Fruit fly (Drosophila melanogaster): Measurements from ENCODE around the gene Srp72.

- TF ChIP-seq CG8478 (optimal IDR thresholded peaks at IDR 0.05) (no peak), CTCF (optimal IDR thresholded peaks at IDR 0.05) (no peak)
These were observed 37.6 kb downstream of the Srp72 start for dm6 chr3R:20626123-20626522.
